Fruit fly (Drosophila melanogaster) whole organism, wandering third instar larva: Measurements from ENCODE around the gene eIF2alpha.

Experiments
- Dfd ChIP-seq: fragments of >200 bp; optimal IDR thresholded peaks from 2 replicates; lab custom pipeline; 2017; ENCODE audit warnings: missing biosample characterization, missing genetic modification characterization
- Hnf4 ChIP-seq: fragments of 200-800 bp; sonication (Bioruptor generic); optimal IDR thresholded peaks from 2 replicates; lab custom pipeline; 2016; ENCODE audit warnings: missing biosample characterization, mild to moderate bottlenecking, missing genetic modification characterization
- Hr83 ChIP-seq: fragments of 200-300 bp; sonication (Bioruptor generic); optimal IDR thresholded peaks from 2 replicates; lab custom pipeline; 2016; ENCODE audit warnings: missing biosample characterization, mild to moderate bottlenecking, missing genetic modification characterization, moderate library complexity; ENCODE audit not compliant: poor library complexity, severe bottlenecking
- N ChIP-seq: fragments of >200 bp; optimal IDR thresholded peaks from 2 replicates; lab custom pipeline; 2018; ENCODE audit warnings: missing biosample characterization, missing external identifiers, missing genetic modification characterization
- Sp1 ChIP-seq: fragments of 200-800 bp; sonication (Bioruptor generic); optimal IDR thresholded peaks from 3 replicates; lab custom pipeline; 2019; ENCODE audit warnings: missing biosample characterization, mild to moderate bottlenecking, missing genetic modification characterization, moderate library complexity
- Vsx2 ChIP-seq: fragments of 200-300, 225-300 bp; sonication (Bioruptor generic); optimal IDR thresholded peaks from 2 replicates; lab custom pipeline; 2018; ENCODE audit warnings: missing biosample characterization, missing genetic modification characterization; ENCODE audit not compliant: partially characterized antibody
- dl ChIP-seq, 2 experiments: fragments of 175-275, 200-275 bp in 1 of 2; fragments of 200-275 bp in 1 of 2; sonication (Bioruptor generic); optimal IDR thresholded peaks; lab custom pipeline; 2018; ENCODE audit warnings: mild to moderate bottlenecking in 2 of 2, missing biosample characterization in 2 of 2, missing genetic modification characterization in 2 of 2, moderate library complexity in 2 of 2; ENCODE audit not compliant: partially characterized antibody in 2 of 2, insufficient read depth in 1 of 2
- h ChIP-seq: fragments of 200-800 bp; sonication (Bioruptor generic); optimal IDR thresholded peaks from 3 replicates; lab custom pipeline; 2016; ENCODE audit warnings: missing biosample characterization, mild to moderate bottlenecking, missing genetic modification characterization
- rgr ChIP-seq: fragments of 200-800 bp; sonication (Bioruptor generic); optimal IDR thresholded peaks from 3 replicates; lab custom pipeline; 2016; ENCODE audit warnings: missing biosample characterization, mild to moderate bottlenecking, missing genetic modification characterization
- usp ChIP-seq: fragments of >200 bp; optimal IDR thresholded peaks from 2 replicates; lab custom pipeline; 2017; ENCODE audit warnings: missing biosample characterization, missing genetic modification characterization

DNA sequence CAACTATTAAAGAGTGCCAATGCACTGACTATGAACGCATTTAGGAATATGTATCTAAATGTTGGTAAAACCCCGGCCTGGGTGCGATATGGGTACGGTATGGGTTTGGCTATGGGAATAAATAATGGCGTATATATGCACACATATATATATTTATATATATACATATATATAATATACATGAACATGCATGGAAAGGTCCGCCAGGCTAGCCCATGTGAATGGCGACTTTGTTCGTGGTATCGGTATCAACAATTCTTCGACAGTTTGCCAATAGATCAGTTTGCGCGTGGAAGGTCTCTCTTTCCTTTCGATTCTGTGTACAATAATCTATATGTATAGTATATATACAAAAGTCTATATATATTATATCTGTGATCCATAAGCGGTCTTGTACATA, 41.6 kb downstream of the eIF2alpha start, which contains the start of gene CG4301:
- TF ChIP-seq rgr (GFP tag; lab: Kevin White, UChicago): no peak
- TF ChIP-seq Dfd (GFP tag; lab: Kevin White, UChicago): no peak
- no peak for TF ChIP-seq Sp1 (GFP tag; lab: Kevin White, UChicago)
- no peak for TF ChIP-seq Hr83 (GFP tag; lab: Kevin White, UChicago)
- no peak for TF ChIP-seq Vsx2 (GFP tag; lab: Kevin White, UChicago)
- no peak for TF ChIP-seq N (GFP tag; lab: Kevin White, UChicago)
- TF ChIP-seq Hnf4 (GFP tag; lab: Kevin White, UChicago): no peak
- TF ChIP-seq h: no peak
- no peak for TF ChIP-seq usp (GFP tag; lab: Kevin White, UChicago)
- TF ChIP-seq dl (GFP tag; optimal IDR thresholded peaks at IDR 0.05; lab: Kevin White, UChicago; ENCODE audit: insufficient read depth in 1 of 2, partially characterized antibody in 2 of 2): no peak
